Fruit fly (Drosophila melanogaster) whole organism, prepupa: ENCODE data around the gene CG13144.

ENCODE experiments used
- Blimp-1 ChIP-seq: fragments of 200-800 bp; sonication (Bioruptor generic); optimal IDR thresholded peaks from 3 replicates; lab custom pipeline; 2017; ENCODE audit warnings: missing biosample characterization, missing genetic modification characterization, mild to moderate bottlenecking, moderate library complexity, missing genetic modification reagents
- CG10669 ChIP-seq: fragments of 200-800 bp; sonication (Bioruptor generic); optimal IDR thresholded peaks from 3 replicates; lab custom pipeline; 2018; ENCODE audit warnings: missing biosample characterization, mild to moderate bottlenecking, missing genetic modification characterization, moderate library complexity
- CG11294 ChIP-seq: fragments of 200-800 bp; sonication (Bioruptor generic); IDR thresholded peaks from 2 replicates; pipeline ENCODE4 v1.3.6; 2022; ENCODE audit warnings: missing biosample characterization, missing genetic modification characterization
- CG11762 ChIP-seq: fragments of 200-800 bp; sonication (Bioruptor generic); optimal IDR thresholded peaks from 3 replicates; lab custom pipeline; 2016; ENCODE audit warnings: missing biosample characterization, missing genetic modification characterization; ENCODE audit not compliant: insufficient read depth
- CG15336 ChIP-seq: fragments of 200-800 bp; sonication (Bioruptor generic); IDR thresholded peaks from 2 replicates; pipeline ENCODE4 v1.3.6; 2022; ENCODE audit warnings: missing biosample characterization, missing genetic modification characterization
- CG1621 ChIP-seq: fragments of 200-800 bp; sonication (Bioruptor generic); optimal IDR thresholded peaks from 3 replicates; lab custom pipeline; 2018; ENCODE audit warnings: missing biosample characterization, mild to moderate bottlenecking, missing genetic modification characterization
- CG16779 ChIP-seq: fragments of 200-800 bp; sonication (Bioruptor generic); optimal IDR thresholded peaks from 3 replicates; lab custom pipeline; 2017; ENCODE audit warnings: missing biosample characterization, mild to moderate bottlenecking, missing genetic modification characterization
- CG3032 ChIP-seq: fragments of 200-800 bp; optimal IDR thresholded peaks from 2 replicates; lab custom pipeline; 2019; ENCODE audit warnings: missing biosample characterization, mild to moderate bottlenecking, missing genetic modification characterization, moderate library complexity
- CG31627 ChIP-seq: fragments of 200-800 bp; sonication (Bioruptor generic); optimal IDR thresholded peaks from 3 replicates; lab custom pipeline; 2016; ENCODE audit warnings: missing biosample characterization, missing genetic modification characterization
- CG34406 ChIP-seq: fragments of 200-800 bp; sonication (Bioruptor generic); optimal IDR thresholded peaks from 3 replicates; lab custom pipeline; 2016; ENCODE audit warnings: missing biosample characterization, missing genetic modification characterization
- CG3919 ChIP-seq: fragments of 200-800 bp; sonication (Bioruptor generic); optimal IDR thresholded peaks from 3 replicates; lab custom pipeline; 2016; ENCODE audit warnings: missing biosample characterization, missing genetic modification characterization
- CG6163 ChIP-seq: fragments of 200-800 bp; sonication (Bioruptor generic); IDR thresholded peaks from 3 replicates; pipeline ENCODE4 v1.3.6; 2022; ENCODE audit warnings: missing biosample characterization, missing genetic modification characterization
- CG6276 ChIP-seq: fragments of 200-800 bp; sonication (Bioruptor generic); optimal IDR thresholded peaks from 2 replicates; lab custom pipeline; 2017; ENCODE audit warnings: missing biosample characterization, mild to moderate bottlenecking, missing genetic modification characterization
- CG6808 ChIP-seq: fragments of 200-800 bp; sonication (Bioruptor generic); optimal IDR thresholded peaks from 3 replicates; lab custom pipeline; 2017; ENCODE audit warnings: missing biosample characterization, missing genetic modification characterization, mild to moderate bottlenecking, moderate library complexity, missing genetic modification reagents
- CG6854 ChIP-seq: fragments of 200-800 bp; sonication (Bioruptor generic); optimal IDR thresholded peaks from 2 replicates; lab custom pipeline; 2017; ENCODE audit warnings: missing biosample characterization, mild to moderate bottlenecking, missing genetic modification characterization
- CG8119 ChIP-seq: fragments of 200-800 bp; sonication (Bioruptor generic); IDR thresholded peaks from 3 replicates; pipeline ENCODE4 v1.3.6; 2022; ENCODE audit warnings: missing biosample characterization, missing genetic modification characterization
- CG8319 ChIP-seq: fragments of 200-800 bp; sonication (Bioruptor generic); optimal IDR thresholded peaks from 3 replicates; lab custom pipeline; 2016; ENCODE audit warnings: missing biosample characterization, missing genetic modification characterization
- CG8632 ChIP-seq: fragments of 200-800 bp; sonication (Bioruptor generic); optimal IDR thresholded peaks from 3 replicates; lab custom pipeline; 2016; ENCODE audit warnings: missing biosample characterization, missing genetic modification characterization
- Eip75B ChIP-seq: fragments of 200-800 bp; sonication (Bioruptor generic); optimal IDR thresholded peaks from 3 replicates; lab custom pipeline; 2016; ENCODE audit warnings: missing biosample characterization, missing genetic modification characterization
- Eip78C ChIP-seq: fragments of 200-800 bp; sonication (Bioruptor generic); peaks from one replicate; lab custom pipeline; 2016; ENCODE audit warnings: missing biosample characterization, missing genetic modification characterization
- Ets21C ChIP-seq: fragments of 200-800 bp; sonication (Bioruptor generic); optimal IDR thresholded peaks from 3 replicates; lab custom pipeline; 2016; ENCODE audit warnings: missing biosample characterization, missing genetic modification characterization
- Ets96B ChIP-seq: fragments of 200-800 bp; optimal IDR thresholded peaks from 2 replicates; lab custom pipeline; 2019; ENCODE audit warnings: missing biosample characterization, mild to moderate bottlenecking, missing genetic modification characterization, moderate library complexity
- Gug ChIP-seq: fragments of 200-800 bp; sonication (Bioruptor generic); IDR thresholded peaks from 2 replicates; pipeline ENCODE4 v1.3.6; 2022; ENCODE audit warnings: missing biosample characterization, missing genetic modification characterization
- Hr38 ChIP-seq: sonication (Bioruptor generic); optimal IDR thresholded peaks from 2 replicates; lab custom pipeline; 2016; ENCODE audit warnings: missing biosample characterization, missing genetic modification characterization
- Hr39 ChIP-seq: fragments of 200-800 bp; sonication (Bioruptor generic); optimal IDR thresholded peaks from 2 replicates; lab custom pipeline; 2016; ENCODE audit warnings: missing biosample characterization, missing genetic modification characterization
- Met ChIP-seq: fragments of 200-800 bp; sonication (Bioruptor generic); optimal IDR thresholded peaks from 3 replicates; lab custom pipeline; 2016; ENCODE audit warnings: missing biosample characterization, missing genetic modification characterization
- Smox ChIP-seq: fragments of 200-800 bp; sonication (Bioruptor generic); optimal IDR thresholded peaks from 3 replicates; lab custom pipeline; 2016; ENCODE audit warnings: missing biosample characterization, missing genetic modification characterization
- Sox14 ChIP-seq: fragments of 200-800 bp; sonication (Bioruptor generic); optimal IDR thresholded peaks from 3 replicates; lab custom pipeline; 2016; ENCODE audit warnings: missing biosample characterization, missing genetic modification characterization
- Sox15 ChIP-seq: fragments of 200-800 bp; sonication (Bioruptor generic); optimal IDR thresholded peaks from 3 replicates; lab custom pipeline; 2016; ENCODE audit warnings: missing biosample characterization, missing genetic modification characterization
- cyc ChIP-seq: fragments of 200-800 bp; sonication (Bioruptor generic); optimal IDR thresholded peaks from 3 replicates; lab custom pipeline; 2016; ENCODE audit warnings: missing biosample characterization, missing genetic modification characterization
- dac ChIP-seq: fragments of 200-800 bp; sonication (Bioruptor generic); optimal IDR thresholded peaks from 2 replicates; lab custom pipeline; 2017; ENCODE audit warnings: missing biosample characterization, mild to moderate bottlenecking, missing genetic modification characterization
- dsx ChIP-seq: fragments of 200-800 bp; optimal IDR thresholded peaks from 3 replicates; lab custom pipeline; 2019; ENCODE audit warnings: missing biosample characterization, mild to moderate bottlenecking, missing genetic modification characterization, moderate library complexity; ENCODE audit not compliant: poor library complexity, severe bottlenecking
- eg ChIP-seq: fragments of 200-800 bp; sonication (Bioruptor generic); IDR thresholded peaks from 3 replicates; pipeline ENCODE4 v1.3.6; 2022; ENCODE audit warnings: missing biosample characterization, missing genetic modification characterization
- esn ChIP-seq: fragments of 200-800 bp; sonication (Bioruptor generic); optimal IDR thresholded peaks from 2 replicates; lab custom pipeline; 2016; ENCODE audit warnings: missing biosample characterization, mild to moderate bottlenecking, missing genetic modification characterization, moderate library complexity
- fd59A ChIP-seq: fragments of 200-800 bp; sonication (Bioruptor generic); optimal IDR thresholded peaks from 2 replicates; lab custom pipeline; 2017; ENCODE audit warnings: missing biosample characterization, mild to moderate bottlenecking, missing genetic modification characterization, missing genetic modification reagents
- fd85E ChIP-seq: fragments of 200-800 bp; sonication (Bioruptor generic); optimal IDR thresholded peaks from 3 replicates; lab custom pipeline; 2016; ENCODE audit warnings: missing biosample characterization, missing genetic modification characterization
- lz ChIP-seq: fragments of 200-800 bp; sonication (Bioruptor generic); optimal IDR thresholded peaks from 3 replicates; lab custom pipeline; 2016; ENCODE audit warnings: missing biosample characterization, missing genetic modification characterization
- net ChIP-seq: fragments of 200-800 bp; sonication (Bioruptor generic); optimal IDR thresholded peaks from 3 replicates; lab custom pipeline; 2016; ENCODE audit warnings: missing biosample characterization, missing genetic modification characterization
- salr ChIP-seq, 2 experiments: fragments of 200-800 bp; sonication (Bioruptor generic); optimal IDR thresholded peaks; 3 replicates each; lab custom pipeline; 2016 to 2018; ENCODE audit warnings: missing biosample characterization in 2 of 2, missing genetic modification characterization in 2 of 2, mild to moderate bottlenecking in 1 of 2
- spab ChIP-seq: fragments of 200-800 bp; sonication (Bioruptor generic); optimal IDR thresholded peaks from 2 replicates; lab custom pipeline; 2017; ENCODE audit warnings: missing biosample characterization, mild to moderate bottlenecking, missing genetic modification characterization, missing genetic modification reagents
- ss ChIP-seq, 2 experiments: fragments of 200-800 bp; sonication (Bioruptor generic); optimal IDR thresholded peaks; 2 replicates in 1 of 2; 3 replicates in 1 of 2; lab custom pipeline; 2017 to 2018; ENCODE audit warnings: mild to moderate bottlenecking in 2 of 2, missing biosample characterization in 2 of 2, missing genetic modification characterization in 2 of 2, moderate library complexity in 1 of 2
- svp ChIP-seq: fragments of 200-800 bp; sonication (Bioruptor generic); peaks from one replicate; lab custom pipeline; 2016; ENCODE audit warnings: missing biosample characterization, missing genetic modification characterization
- topi ChIP-seq: fragments of 200-800 bp; sonication (Bioruptor generic); optimal IDR thresholded peaks from 3 replicates; lab custom pipeline; 2016; ENCODE audit warnings: missing biosample characterization, missing genetic modification characterization
- vri ChIP-seq: fragments of 200-800 bp; sonication (Bioruptor generic); optimal IDR thresholded peaks from 3 replicates; lab custom pipeline; 2016; ENCODE audit warnings: missing biosample characterization, mild to moderate bottlenecking, missing genetic modification characterization

Gene CG13144

dm6 chr2L:10531521-10531920 is 40.3 kb upstream of the CG13144 start, which contains the start of gene CG18301:
CG18301 (plus strand) TSS chr2L:10531821.
- TF ChIP-seq Blimp-1: no peak
- TF ChIP-seq Hr38: no peak
- no peak for TF ChIP-seq Eip78C
- no peak for TF ChIP-seq Gug
- TF ChIP-seq CG8632: no peak
- no peak for TF ChIP-seq fd85E (GFP tag; lab: Kevin White, UChicago)
- no peak for TF ChIP-seq salr (GFP tag; optimal IDR thresholded peaks at IDR 0.05; lab: Kevin White, UChicago)
- TF ChIP-seq CG1621 (tag; lab: Kevin White, UChicago): no peak
- no peak for TF ChIP-seq Hr39
- TF ChIP-seq Smox (GFP tag; lab: Kevin White, UChicago): no peak
- TF ChIP-seq CG3919 (GFP tag; lab: Kevin White, UChicago): no peak
- no peak for TF ChIP-seq cyc
- no peak for TF ChIP-seq CG6163
- no peak for TF ChIP-seq net (GFP tag; lab: Kevin White, UChicago)

dm6 chr2L:10530089-10530488 is 38.8 kb upstream of the CG13144 start:
- TF ChIP-seq Eip78C (no peak), fd59A (GFP tag; lab: Kevin White, UChicago) (no peak), eg (no peak), Smox (GFP tag; lab: Kevin White, UChicago) (no peak), svp (GFP tag; lab: Kevin White, UChicago) (peak; percentile 93)

DNA sequence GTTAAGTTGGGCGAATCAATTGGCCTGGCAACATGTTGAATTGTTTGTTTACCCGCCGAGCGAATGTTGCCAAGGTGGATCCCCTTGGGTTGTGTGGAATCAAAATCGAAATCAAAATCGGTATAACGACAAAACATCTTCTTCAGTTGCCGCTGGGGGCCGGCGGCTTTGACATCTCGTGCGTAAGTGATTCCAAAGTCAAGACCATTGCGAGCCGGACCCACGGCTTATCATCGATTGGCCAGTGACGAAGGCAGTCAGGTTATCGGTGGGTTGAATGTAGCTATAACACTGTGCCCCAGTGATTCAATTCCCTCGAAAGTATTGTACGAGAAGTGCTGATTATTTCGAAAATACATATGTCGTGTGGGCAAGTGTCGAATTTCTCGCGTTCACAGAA is 37.7 kb upstream of the CG13144 start:
- no peak for TF ChIP-seq CG10669
- TF ChIP-seq svp (GFP tag; lab: Kevin White, UChicago): peak; percentile 99

dm6 chr2L:10526953-10527584 is 35.8 kb upstream of the CG13144 start, which contains the start of gene Lip4:
Lip4 (plus strand) TSS chr2L:10527572.
- TF ChIP-seq Hr38: no peak
- TF ChIP-seq ss (GFP tag; optimal IDR thresholded peaks at IDR 0.05; lab: Kevin White, UChicago): peak; percentile 47 to 70
- peak; percentile 49 for TF ChIP-seq CG11762 (GFP tag; lab: Kevin White, UChicago)
- peak; percentile 73 for TF ChIP-seq CG3919 (GFP tag; lab: Kevin White, UChicago)
- TF ChIP-seq Eip78C: peak; percentile 90
- TF ChIP-seq Smox (GFP tag; lab: Kevin White, UChicago): peak; percentile 56
- TF ChIP-seq Eip75B (GFP tag; lab: Kevin White, UChicago): peak; percentile 64
- peak; percentile 75 for TF ChIP-seq Ets96B
- TF ChIP-seq CG1621 (tag; lab: Kevin White, UChicago): peak; percentile 66
- TF ChIP-seq salr (GFP tag; optimal IDR thresholded peaks at IDR 0.05; lab: Kevin White, UChicago): peak in 1 of 2 experiments; percentile 35
- TF ChIP-seq CG16779 (tag; lab: Kevin White, UChicago): peak; percentile 26
- peak; percentile 56 for TF ChIP-seq CG6276
- TF ChIP-seq CG3032: no peak
- TF ChIP-seq topi (GFP tag; lab: Kevin White, UChicago): peak; percentile 50
- TF ChIP-seq Sox14 (GFP tag; lab: Kevin White, UChicago): peak; percentile 46
- TF ChIP-seq CG6808 (GFP tag; lab: Kevin White, UChicago): peak; percentile 64
- TF ChIP-seq CG8119 (GFP tag; lab: Robert Waterston, UW): peak; percentile 87; the same call in 2 of the 3 replicates
- peak; percentile 73 for TF ChIP-seq dsx (GFP tag; lab: Kevin White, UChicago)
- peak; percentile 54 for TF ChIP-seq CG31627 (GFP tag; lab: Kevin White, UChicago)
- TF ChIP-seq Hr39: peak; percentile 47
- TF ChIP-seq Met (GFP tag; lab: Kevin White, UChicago): peak; percentile 46
- TF ChIP-seq Gug: peak; percentile 72
- TF ChIP-seq Ets21C (GFP tag; lab: Kevin White, UChicago): peak; percentile 17
- TF ChIP-seq CG34406 (GFP tag; lab: Kevin White, UChicago): peak; percentile 65
- TF ChIP-seq CG11294 (GFP tag; lab: Robert Waterston, UW): no peak; the same call in 1 of the 2 replicates
- TF ChIP-seq CG8319 (GFP tag; lab: Kevin White, UChicago): peak; percentile 61
- peak; percentile 43 for TF ChIP-seq lz (GFP tag; lab: Kevin White, UChicago)
- no peak for TF ChIP-seq CG6163
- TF ChIP-seq CG15336: peak; percentile 80
- TF ChIP-seq spab (GFP tag; lab: Kevin White, UChicago): peak; percentile 63
- peak; percentile 14 for TF ChIP-seq vri
- peak; percentile 57 for TF ChIP-seq CG8632
- peak; percentile 54 for TF ChIP-seq fd59A (GFP tag; lab: Kevin White, UChicago)
- no peak for TF ChIP-seq CG6854 (GFP tag; lab: Kevin White, UChicago)
- peak; percentile 40 for TF ChIP-seq Sox15 (GFP tag; lab: Kevin White, UChicago)
- peak; percentile 65 for TF ChIP-seq esn (GFP tag; lab: Kevin White, UChicago)
- peak; percentile 16 for TF ChIP-seq dac (GFP tag; lab: Kevin White, UChicago)
